Fruit fly (Drosophila melanogaster) whole organism, pupa: ENCODE measurements around the gene LanB1.

Experiments used
- EcR ChIP-seq: fragments of 200-800 bp; sonication (Bioruptor generic); optimal IDR thresholded peaks from 3 replicates; lab custom pipeline; 2019; ENCODE audit warnings: missing biosample characterization, missing genetic modification characterization, mild to moderate bottlenecking, moderate library complexity, missing genetic modification reagents
- fd96Ca ChIP-seq: fragments of 200-800 bp; sonication (Bioruptor generic); IDR thresholded peaks from 3 replicates; pipeline ENCODE4 v1.3.6; 2022; ENCODE audit warnings: missing biosample characterization, missing genetic modification characterization
- gl ChIP-seq: fragments of 200-800 bp; sonication (Bioruptor generic); optimal IDR thresholded peaks from 2 replicates; lab custom pipeline; 2018; ENCODE audit warnings: missing biosample characterization, mild to moderate bottlenecking, missing genetic modification characterization

LanB1 gene

dm6 chr2L:7870212-7870611 is 59.0 kb downstream of the LanB1 start:
- TF ChIP-seq fd96Ca (0 out of 3 replicates have a peak, but pooled peaks have one; percentile 17), gl (no peak), EcR (GFP tag; lab: Kevin White, UChicago) (peak; percentile 70)
- TF ChIP-seq, all 21 proteins: peak for 2
